Fruit fly (Drosophila melanogaster) whole organism, embryonic: ENCODE data around the gene Pnn.

Experiments
- CG13894 ChIP-seq: fragments of 200-800 bp; sonication (Bioruptor generic); optimal IDR thresholded peaks from 3 replicates; lab custom pipeline; 2018; ENCODE audit warnings: missing biosample characterization, mild to moderate bottlenecking, missing genetic modification characterization, moderate library complexity
- CG30403 ChIP-seq: fragments of 200-800 bp; sonication (Bioruptor generic); optimal IDR thresholded peaks from 3 replicates; lab custom pipeline; 2016; ENCODE audit warnings: missing biosample characterization, missing genetic modification characterization
- CG8359 ChIP-seq: fragments of 200-800 bp; sonication (Bioruptor generic); optimal IDR thresholded peaks from 2 replicates; lab custom pipeline; 2017; ENCODE audit warnings: missing biosample characterization, mild to moderate bottlenecking, missing genetic modification characterization, borderline replicate concordance
- CG8388 ChIP-seq: fragments of 200-800 bp; sonication (Bioruptor generic); optimal IDR thresholded peaks from 2 replicates; lab custom pipeline; 2019; ENCODE audit warnings: missing biosample characterization, mild to moderate bottlenecking, missing genetic modification characterization, moderate library complexity
- Deaf1 ChIP-seq: fragments of 200-800 bp; optimal IDR thresholded peaks from 3 replicates; lab custom pipeline; 2019; ENCODE audit warnings: missing biosample characterization, mild to moderate bottlenecking, missing genetic modification characterization, moderate library complexity
- kni ChIP-seq: fragments of 200-800 bp; sonication (Bioruptor generic); optimal IDR thresholded peaks from 3 replicates; lab custom pipeline; 2017; ENCODE audit warnings: mild to moderate bottlenecking, missing biosample characterization, missing genetic modification reagents, missing genetic modification characterization
- sens-2 ChIP-seq: fragments of 200-800 bp; sonication (Bioruptor generic); IDR thresholded peaks from 2 replicates; pipeline ENCODE4 v1.3.6; 2022; ENCODE audit warnings: missing biosample characterization, missing genetic modification characterization
- sqz ChIP-seq: fragments of 200-800 bp; sonication (Bioruptor generic); optimal IDR thresholded peaks from 3 replicates; lab custom pipeline; 2018; ENCODE audit warnings: missing biosample characterization, mild to moderate bottlenecking, missing genetic modification characterization

dm6 chr3R:9710228-9710627, 30.5 kb upstream of the Pnn start:
- TF ChIP-seq Deaf1 (tag; lab: Kevin White, UChicago) (no peak), kni (GFP tag; lab: Kevin White, UChicago) (no peak), sens-2 (GFP tag; lab: Robert Waterston, UW) (no peak), CG13894 (tag; lab: Kevin White, UChicago) (no peak), CG8388 (GFP tag; lab: Kevin White, UChicago) (no peak), CG30403 (GFP tag; lab: Kevin White, UChicago) (no peak), CG8359 (GFP tag; lab: Kevin White, UChicago) (no peak), sqz (GFP tag; lab: Kevin White, UChicago) (no peak)
